Fruit fly (Drosophila melanogaster) whole organism, prepupa: ENCODE data around the gene CG13062.

Experiments
- CG11902 ChIP-seq: fragments of 200-800 bp; sonication (Bioruptor generic); optimal IDR thresholded peaks from 3 replicates; lab custom pipeline; 2016; ENCODE audit warnings: missing biosample characterization, missing genetic modification characterization
- CG6276 ChIP-seq: fragments of 200-800 bp; sonication (Bioruptor generic); optimal IDR thresholded peaks from 2 replicates; lab custom pipeline; 2017; ENCODE audit warnings: missing biosample characterization, mild to moderate bottlenecking, missing genetic modification characterization
- CG7368 ChIP-seq: fragments of 200-800 bp; sonication (Bioruptor generic); optimal IDR thresholded peaks from 3 replicates; lab custom pipeline; 2016; ENCODE audit warnings: missing biosample characterization, missing genetic modification characterization
- CG8119 ChIP-seq: fragments of 200-800 bp; sonication (Bioruptor generic); IDR thresholded peaks from 3 replicates; pipeline ENCODE4 v1.3.6; 2022; ENCODE audit warnings: missing biosample characterization, missing genetic modification characterization
- Hr39 ChIP-seq: fragments of 200-800 bp; sonication (Bioruptor generic); optimal IDR thresholded peaks from 2 replicates; lab custom pipeline; 2016; ENCODE audit warnings: missing biosample characterization, missing genetic modification characterization
- OdsH ChIP-seq: fragments of 200-800 bp; sonication (Bioruptor generic); optimal IDR thresholded peaks from 3 replicates; lab custom pipeline; 2016; ENCODE audit warnings: missing biosample characterization, missing genetic modification characterization

DNA sequence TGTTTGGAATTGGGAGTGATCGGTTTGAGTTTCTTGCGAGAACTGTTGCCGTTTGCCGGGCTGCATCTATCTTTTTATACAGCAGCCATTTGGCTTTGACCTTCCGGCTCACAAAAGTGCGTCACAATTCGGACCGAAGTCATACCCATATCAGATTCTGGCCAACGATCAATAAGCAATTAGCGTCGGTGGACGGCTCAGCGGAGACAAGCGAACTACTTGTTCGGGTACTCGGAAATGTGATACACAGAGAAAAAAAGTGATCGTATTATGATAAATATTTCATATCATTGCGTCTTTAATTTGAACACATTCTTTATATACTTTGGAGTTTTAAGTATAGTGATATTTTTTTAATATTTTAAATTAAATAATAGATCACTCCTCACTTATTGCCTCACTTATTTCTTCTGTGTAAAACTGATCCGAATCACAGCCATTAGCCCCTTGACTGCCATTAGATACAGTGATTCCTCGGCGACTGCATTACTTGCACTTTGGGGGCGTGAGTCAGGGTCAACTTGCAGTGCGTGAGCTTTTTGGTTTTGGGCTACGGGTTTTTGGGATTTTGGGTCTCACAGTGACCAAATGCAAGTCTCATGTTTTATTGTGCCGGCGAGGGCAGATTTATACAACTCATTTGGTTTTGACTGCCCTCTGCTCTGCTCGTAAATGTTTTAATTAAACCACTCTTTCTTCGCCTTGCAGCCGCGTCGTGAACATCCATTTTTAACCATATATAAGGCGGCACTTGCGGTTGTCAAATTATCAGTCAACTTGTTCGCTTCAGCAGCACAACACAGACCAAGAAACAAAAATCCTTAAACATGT lies 8.1 kb upstream of the CG13062 start, which contains the start of the genes CG13043 and CG13063:
- no peak for TF ChIP-seq CG7368 (GFP tag; lab: Kevin White, UChicago)
- TF ChIP-seq CG6276, result no peak
- TF ChIP-seq OdsH (GFP tag; lab: Kevin White, UChicago), result no peak
- no peak for TF ChIP-seq CG11902 (GFP tag; lab: Kevin White, UChicago)
- no peak for TF ChIP-seq CG8119
- no peak for TF ChIP-seq Hr39 (GFP tag; lab: Kevin White, UChicago)
